Fruit fly (Drosophila melanogaster) whole organism, embryonic: Measurements from ENCODE around the gene Alg11.

Source experiments
- Bdp1 ChIP-seq: fragments of 200-800 bp; sonication (Bioruptor generic); optimal IDR thresholded peaks from 3 replicates; lab custom pipeline; 2016; ENCODE audit warnings: missing biosample characterization, missing genetic modification characterization
- Bgb ChIP-seq: fragments of 200-800 bp; sonication (Bioruptor generic); IDR thresholded peaks from 2 replicates; pipeline ENCODE4 v1.3.6; 2022; ENCODE audit warnings: missing biosample characterization, missing genetic modification characterization; ENCODE audit not compliant: partially characterized antibody
- CG10979 ChIP-seq: fragments of 200-800 bp; sonication (Bioruptor generic); optimal IDR thresholded peaks from 2 replicates; lab custom pipeline; 2018; ENCODE audit warnings: missing biosample characterization, mild to moderate bottlenecking, missing genetic modification characterization, moderate library complexity
- CG11093 ChIP-seq: fragments of 200-800 bp; sonication (Bioruptor generic); IDR thresholded peaks from 3 replicates; pipeline ENCODE4 v1.3.6; 2022; ENCODE audit warnings: missing biosample characterization, missing genetic modification characterization
- CG11560 ChIP-seq: fragments of 200-800 bp; sonication (Bioruptor generic); IDR thresholded peaks from 3 replicates; pipeline ENCODE4 v1.3.6; 2022; ENCODE audit warnings: missing biosample characterization, missing genetic modification characterization
- CG11723 ChIP-seq: fragments of 200-800 bp; sonication (Bioruptor generic); optimal IDR thresholded peaks from 2 replicates; lab custom pipeline; 2017; ENCODE audit warnings: missing biosample characterization, mild to moderate bottlenecking, missing genetic modification characterization
- CG12236 ChIP-seq: fragments of 200-800 bp; sonication (Bioruptor generic); optimal IDR thresholded peaks from 2 replicates; lab custom pipeline; 2016; ENCODE audit warnings: missing biosample characterization, missing genetic modification characterization
- CG12942 ChIP-seq: fragments of 200-800 bp; sonication (Bioruptor generic); optimal IDR thresholded peaks from 3 replicates; lab custom pipeline; 2016; ENCODE audit warnings: missing biosample characterization, missing genetic modification characterization
- CG14710 ChIP-seq: fragments of 200-800 bp; sonication (Bioruptor generic); optimal IDR thresholded peaks from 3 replicates; lab custom pipeline; 2019; ENCODE audit warnings: missing biosample characterization, mild to moderate bottlenecking, missing genetic modification characterization, moderate library complexity
- CG1603 ChIP-seq: fragments of 200-800 bp; sonication (Bioruptor generic); optimal IDR thresholded peaks from 2 replicates; lab custom pipeline; 2019; ENCODE audit warnings: missing biosample characterization, mild to moderate bottlenecking, missing genetic modification characterization, moderate library complexity
- CG16779 ChIP-seq: fragments of 200-800 bp; sonication (Bioruptor generic); IDR thresholded peaks from 2 replicates; pipeline ENCODE4 v1.3.6; 2022; ENCODE audit warnings: missing biosample characterization, missing genetic modification characterization
- CG17359 ChIP-seq: fragments of 200-800 bp; sonication (Bioruptor generic); optimal IDR thresholded peaks from 3 replicates; lab custom pipeline; 2018; ENCODE audit warnings: missing biosample characterization, mild to moderate bottlenecking, missing genetic modification characterization, moderate library complexity
- CG17568 ChIP-seq: fragments of 200-800 bp; sonication (Bioruptor generic); optimal IDR thresholded peaks from 2 replicates; lab custom pipeline; 2018; ENCODE audit warnings: missing biosample characterization, mild to moderate bottlenecking, missing genetic modification characterization, moderate library complexity
- CG18011 ChIP-seq: fragments of 200-800 bp; sonication (Bioruptor generic); optimal IDR thresholded peaks from 2 replicates; lab custom pipeline; 2017; ENCODE audit warnings: missing biosample characterization, missing genetic modification characterization, mild to moderate bottlenecking, moderate library complexity, missing genotype
- CG2889 ChIP-seq: fragments of 200-800 bp; sonication (Bioruptor generic); IDR thresholded peaks from 3 replicates; pipeline ENCODE4 v1.3.6; 2022; ENCODE audit warnings: missing biosample characterization, missing genetic modification characterization
- CG3065 ChIP-seq: fragments of 200-800 bp; sonication (Bioruptor generic); optimal IDR thresholded peaks from 2 replicates; lab custom pipeline; 2016; ENCODE audit warnings: missing biosample characterization, missing genetic modification characterization
- CG31365 ChIP-seq: fragments of 200-800 bp; sonication (Bioruptor generic); optimal IDR thresholded peaks from 2 replicates; lab custom pipeline; 2018; ENCODE audit warnings: missing biosample characterization, mild to moderate bottlenecking, missing genetic modification characterization
- CG3163 ChIP-seq: fragments of 200-800 bp; sonication (Bioruptor generic); optimal IDR thresholded peaks from 3 replicates; lab custom pipeline; 2016; ENCODE audit warnings: missing biosample characterization, missing genetic modification characterization
- CG43689 ChIP-seq: fragments of 200-800 bp; sonication (Bioruptor generic); IDR thresholded peaks from 2 replicates; pipeline ENCODE4 v1.3.6; 2022; ENCODE audit warnings: missing biosample characterization, missing genetic modification characterization
- CG6765 ChIP-seq: fragments of 200-800 bp; sonication (Bioruptor generic); optimal IDR thresholded peaks from 3 replicates; lab custom pipeline; 2017; ENCODE audit warnings: missing biosample characterization, mild to moderate bottlenecking, missing genetic modification characterization
- CG8290 ChIP-seq, 3 experiments: fragments of 200-800 bp; sonication (Bioruptor generic); optimal IDR thresholded peaks; 2 replicates each; lab custom pipeline; 2016 to 2019; ENCODE audit warnings: missing biosample characterization in 3 of 3, missing genetic modification characterization in 3 of 3, mild to moderate bottlenecking in 2 of 3, moderate library complexity in 1 of 3
- CG8478 ChIP-seq: fragments of >200 bp; optimal IDR thresholded peaks from 2 replicates; lab custom pipeline; 2018
- D ChIP-seq, 2 experiments: fragments of 200-800 bp in 1 of 2; fragments of >200 bp in 1 of 2; sonication (Bioruptor generic) in 1 of 2; optimal IDR thresholded peaks; 2 replicates in 1 of 2; 3 replicates in 1 of 2; lab custom pipeline; 2017; ENCODE audit warnings: mild to moderate bottlenecking in 1 of 2, missing biosample characterization in 1 of 2, missing genetic modification characterization in 1 of 2, missing genetic modification reagents in 1 of 2
- Dbx ChIP-seq: fragments of 200-800 bp; sonication (Bioruptor generic); IDR thresholded peaks from 3 replicates; pipeline ENCODE4 v1.3.6; 2022; ENCODE audit warnings: missing biosample characterization, missing genetic modification characterization
- Deaf1 ChIP-seq: fragments of 200-800 bp; optimal IDR thresholded peaks from 3 replicates; lab custom pipeline; 2019; ENCODE audit warnings: missing biosample characterization, mild to moderate bottlenecking, missing genetic modification characterization, moderate library complexity
- Doc3 ChIP-seq: fragments of 200-800 bp; sonication (Bioruptor generic); IDR thresholded peaks from 3 replicates; pipeline ENCODE4 v1.3.6; 2022; ENCODE audit warnings: missing biosample characterization, missing genetic modification characterization; ENCODE audit not compliant: partially characterized antibody
- Drgx ChIP-seq: fragments of 200-800 bp; sonication (Bioruptor generic); IDR thresholded peaks from 2 replicates; pipeline ENCODE4 v1.3.6; 2022; ENCODE audit warnings: missing biosample characterization, missing genetic modification characterization
- Ets97D ChIP-seq: fragments of 200-800 bp; sonication (Bioruptor generic); optimal IDR thresholded peaks from 3 replicates; lab custom pipeline; 2016; ENCODE audit warnings: missing biosample characterization, missing genetic modification characterization
- Hmx ChIP-seq: fragments of 200-800 bp; sonication (Bioruptor generic); optimal IDR thresholded peaks from 2 replicates; lab custom pipeline; 2016; ENCODE audit warnings: missing biosample characterization, missing genetic modification characterization
- Med ChIP-seq: fragments of 200-800 bp; sonication (Bioruptor generic); peaks from one replicate; lab custom pipeline; 2016; ENCODE audit warnings: missing biosample characterization, missing genetic modification characterization, mild to moderate bottlenecking, inconsistent platforms, moderate library complexity
- NFAT ChIP-seq: fragments of 200-800 bp; sonication (Bioruptor generic); IDR thresholded peaks from 2 replicates; pipeline ENCODE4 v1.3.6; 2022; ENCODE audit warnings: missing biosample characterization, missing genetic modification characterization
- NfI ChIP-seq: fragments of 200-800 bp; sonication (Bioruptor generic); optimal IDR thresholded peaks from 3 replicates; lab custom pipeline; 2018; ENCODE audit warnings: missing biosample characterization, mild to moderate bottlenecking, missing genetic modification characterization, moderate library complexity
- Scr ChIP-seq: fragments of 200-800 bp; sonication (Bioruptor generic); IDR thresholded peaks from 2 replicates; pipeline ENCODE4 v1.3.6; 2022; ENCODE audit warnings: missing biosample characterization, missing genetic modification characterization; ENCODE audit not compliant: partially characterized antibody
- Stat92E ChIP-seq, 3 experiments: fragments of >200 bp in 2 of 3; fragments of 200-800 bp in 1 of 3; sonication (Bioruptor generic) in 1 of 3; optimal IDR thresholded peaks; 2 replicates each; lab custom pipeline; 2017 to 2019; ENCODE audit warnings: missing biosample characterization in 3 of 3, missing genetic modification characterization in 3 of 3, mild to moderate bottlenecking in 1 of 3, moderate library complexity in 1 of 3
- abd-A ChIP-seq: fragments of 200-800 bp; sonication (Bioruptor generic); optimal IDR thresholded peaks from 3 replicates; lab custom pipeline; 2019; ENCODE audit warnings: missing biosample characterization, mild to moderate bottlenecking, missing genetic modification characterization, moderate library complexity
- bsh ChIP-seq, 2 experiments: fragments of 200-800 bp; sonication (Bioruptor generic); optimal IDR thresholded peaks; 2 replicates each; lab custom pipeline; 2017 to 2018; ENCODE audit warnings: mild to moderate bottlenecking in 2 of 2, missing biosample characterization in 2 of 2, missing genetic modification characterization in 2 of 2, moderate library complexity in 1 of 2
- cad ChIP-seq: fragments of >200 bp; optimal IDR thresholded peaks from 2 replicates; lab custom pipeline; 2017; ENCODE audit warnings: missing biosample characterization, missing genetic modification characterization
- dmrt11E ChIP-seq: fragments of 200-800 bp; sonication (Bioruptor generic); optimal IDR thresholded peaks from 3 replicates; lab custom pipeline; 2018; ENCODE audit warnings: missing biosample characterization, mild to moderate bottlenecking, missing genetic modification characterization, moderate library complexity
- dmrt99B ChIP-seq: fragments of 200-800 bp; sonication (Bioruptor generic); optimal IDR thresholded peaks from 2 replicates; lab custom pipeline; 2018; ENCODE audit warnings: missing biosample characterization, mild to moderate bottlenecking, missing genetic modification characterization, moderate library complexity
- eyg ChIP-seq: fragments of 200-800 bp; sonication (Bioruptor generic); optimal IDR thresholded peaks from 3 replicates; lab custom pipeline; 2016; ENCODE audit warnings: missing biosample characterization, missing genetic modification characterization
- lmd ChIP-seq: fragments of 200-800 bp; sonication (Bioruptor generic); IDR thresholded peaks from 2 replicates; pipeline ENCODE4 v1.3.6; 2022; ENCODE audit warnings: missing biosample characterization, missing genetic modification characterization
- mam ChIP-seq: fragments of 200-800 bp; sonication (Bioruptor generic); optimal IDR thresholded peaks from 3 replicates; lab custom pipeline; 2016; ENCODE audit warnings: missing biosample characterization, missing genetic modification characterization
- mirr ChIP-seq: fragments of 200-800 bp; sonication (Bioruptor generic); optimal IDR thresholded peaks from 3 replicates; lab custom pipeline; 2018; ENCODE audit warnings: missing biosample characterization, mild to moderate bottlenecking, missing genetic modification characterization
- mld ChIP-seq: fragments of 200-800 bp; sonication (Bioruptor generic); IDR thresholded peaks from 3 replicates; pipeline ENCODE4 v1.3.6; 2022; ENCODE audit warnings: missing biosample characterization, missing genetic modification characterization; ENCODE audit not compliant: partially characterized antibody
- pita ChIP-seq: fragments of 200-800 bp; sonication (Bioruptor generic); optimal IDR thresholded peaks from 2 replicates; lab custom pipeline; 2017; ENCODE audit warnings: missing biosample characterization, mild to moderate bottlenecking, missing genetic modification characterization
- psq ChIP-seq: fragments of 200-800 bp; sonication (Bioruptor generic); optimal IDR thresholded peaks from 2 replicates; lab custom pipeline; 2017; ENCODE audit warnings: missing biosample characterization, missing genetic modification characterization
- salm ChIP-seq: fragments of 200-800 bp; sonication (Bioruptor generic); optimal IDR thresholded peaks from 2 replicates; lab custom pipeline; 2018; ENCODE audit warnings: missing biosample characterization, mild to moderate bottlenecking, missing genetic modification characterization
- toy ChIP-seq: fragments of 200-800 bp; sonication (Bioruptor generic); IDR thresholded peaks from 2 replicates; pipeline ENCODE4 v1.3.6; 2022; ENCODE audit warnings: missing biosample characterization, missing genetic modification characterization
- wek ChIP-seq: fragments of 200-800 bp; sonication (Bioruptor generic); optimal IDR thresholded peaks from 3 replicates; lab custom pipeline; 2018; ENCODE audit warnings: missing biosample characterization, mild to moderate bottlenecking, missing genetic modification characterization, moderate library complexity
- zf30C ChIP-seq: fragments of 200-800 bp; sonication (Bioruptor generic); optimal IDR thresholded peaks from 3 replicates; lab custom pipeline; 2018; ENCODE audit warnings: missing biosample characterization, mild to moderate bottlenecking, missing genetic modification characterization

Alg11 gene

DNA sequence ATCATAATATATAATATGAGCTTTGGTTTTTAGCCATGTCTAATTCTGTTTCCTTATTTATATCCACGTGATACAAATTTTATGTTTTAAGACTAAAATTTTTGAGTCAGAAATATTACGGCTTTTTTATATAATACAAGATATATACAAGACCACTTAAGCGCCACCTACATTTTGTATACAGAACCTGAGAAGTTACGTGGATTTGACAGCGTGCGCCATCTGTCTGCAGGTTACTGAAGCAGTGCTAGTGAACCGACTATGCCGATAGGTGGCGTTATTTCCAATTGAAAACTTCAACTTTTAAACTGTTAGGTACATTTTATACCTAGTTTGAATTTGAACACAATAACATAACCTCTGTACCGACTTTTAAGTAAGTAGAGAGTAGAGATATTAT lies 27.2 kb downstream of the Alg11 start (continued):
- TF ChIP-seq abd-A (tag; lab: Kevin White, UChicago), result no peak
- TF ChIP-seq CG12236, result no peak
- TF ChIP-seq CG18011 (GFP tag; lab: Kevin White, UChicago), result no peak
- TF ChIP-seq CG3065 (GFP tag; lab: Kevin White, UChicago), result peak; percentile 72
- TF ChIP-seq Drgx, result no peak
- no peak for TF ChIP-seq CG2889 (GFP tag; lab: Robert Waterston, UW)
- no peak for TF ChIP-seq CG6765 (GFP tag; lab: Kevin White, UChicago)
- TF ChIP-seq CG14710 (tag; lab: Kevin White, UChicago), result peak; percentile 57
- TF ChIP-seq CG11093, result no peak
- no peak for TF ChIP-seq Hmx
- peak; percentile 57 for TF ChIP-seq CG3163 (GFP tag; lab: Kevin White, UChicago)
- TF ChIP-seq Bgb (GFP tag; lab: Robert Waterston, UW), result peak; percentile 76
- peak; percentile 97 for TF ChIP-seq Med
- peak; percentile 45 for TF ChIP-seq CG31365 (tag; lab: Kevin White, UChicago)
- TF ChIP-seq CG11560, result no peak
- peak; percentile 75 for TF ChIP-seq NfI (GFP tag; lab: Kevin White, UChicago)
- no peak for TF ChIP-seq toy (GFP tag; lab: Robert Waterston, UW)
- no peak for TF ChIP-seq D (optimal IDR thresholded peaks at IDR 0.05; lab: Kevin White, UChicago)
- peak; percentile 4 for TF ChIP-seq D (GFP tag; optimal IDR thresholded peaks at IDR 0.05; lab: Kevin White, UChicago)
- TF ChIP-seq Doc3, result no peak
- peak; percentile 58 for TF ChIP-seq CG12942 (GFP tag; lab: Kevin White, UChicago)
- TF ChIP-seq dmrt11E, result peak; percentile 64
- TF ChIP-seq CG43689, result no peak
- TF ChIP-seq Stat92E (GFP tag; optimal IDR thresholded peaks at IDR 0.05; lab: Kevin White, UChicago), result peak in 1 of 3 experiments; percentile 16
- TF ChIP-seq lmd (GFP tag; lab: Robert Waterston, UW), result peak; percentile 81
- peak; percentile 57 for TF ChIP-seq dmrt99B
- TF ChIP-seq Ets97D (GFP tag; lab: Kevin White, UChicago), result peak; percentile 58
- no peak for TF ChIP-seq mld (GFP tag; lab: Robert Waterston, UW)
- TF ChIP-seq salm (tag; lab: Kevin White, UChicago), result no peak
- no peak for TF ChIP-seq CG16779 (GFP tag; lab: Robert Waterston, UW)
- peak; percentile 61 for TF ChIP-seq pita (GFP tag; lab: Kevin White, UChicago)
- TF ChIP-seq mirr (GFP tag; lab: Kevin White, UChicago), result peak; percentile 15
- peak; percentile 81 for TF ChIP-seq Dbx (GFP tag; lab: Robert Waterston, UW)
- no peak for TF ChIP-seq CG17568 (GFP tag; lab: Kevin White, UChicago)
- no peak for TF ChIP-seq cad (GFP tag; lab: Kevin White, UChicago)
- peak; percentile 22 for TF ChIP-seq eyg (GFP tag; lab: Kevin White, UChicago)
- no peak for TF ChIP-seq Scr
- TF ChIP-seq wek (GFP tag; lab: Kevin White, UChicago), result no peak
- no peak for TF ChIP-seq zf30C
- TF ChIP-seq psq, result peak; percentile 22
- TF ChIP-seq CG8290 (GFP tag; optimal IDR thresholded peaks at IDR 0.05; lab: Kevin White, UChicago), result peak; percentile 65
- peak; percentile 12 to 84 for TF ChIP-seq CG8290 (tag; optimal IDR thresholded peaks at IDR 0.05; lab: Kevin White, UChicago)
- peak; percentile 100 for TF ChIP-seq CG10979 (tag; lab: Kevin White, UChicago)
- TF ChIP-seq bsh (GFP tag; optimal IDR thresholded peaks at IDR 0.05; lab: Kevin White, UChicago), result peak in 1 of 2 experiments; percentile 69
- peak; percentile 21 for TF ChIP-seq Deaf1 (tag; lab: Kevin White, UChicago)
- peak; percentile 72 for TF ChIP-seq CG17359 (tag; lab: Kevin White, UChicago)
- peak; percentile 31 for TF ChIP-seq CG8478 (lab: Kevin White, UChicago)
- peak; percentile 78 for TF ChIP-seq CG1603 (tag; lab: Kevin White, UChicago)
- no peak for TF ChIP-seq Bdp1 (GFP tag; lab: Kevin White, UChicago)
- no peak for TF ChIP-seq CG11723 (GFP tag; lab: Kevin White, UChicago)
- peak; percentile 66 for TF ChIP-seq mam (GFP tag; lab: Kevin White, UChicago)
- TF ChIP-seq NFAT, result peak; percentile 88
